Worm (Caenorhabditis elegans) whole organism, L4 larva: ENCODE measurements around the gene C39B10.5.

Source experiments
- D1046.2 ChIP-seq: fragments of 200-800 bp; sonication (Bioruptor generic); IDR thresholded peaks from 2 replicates; pipeline ENCODE4 v1.3.6; 2022; ENCODE audit warnings: missing genetic modification characterization, missing compliant biosample characterization
- F10B5.3 ChIP-seq: sonication (generic microtip); optimal IDR thresholded peaks from 2 replicates; lab custom pipeline; 2016; ENCODE audit warnings: mild to moderate bottlenecking, missing genetic modification characterization, missing compliant biosample characterization
- F44E2.7 ChIP-seq: fragments of 200-800 bp; sonication (Bioruptor generic); IDR thresholded peaks from 2 replicates; pipeline ENCODE4 v2.1.2; 2022; ENCODE audit warnings: missing genetic modification characterization, missing compliant biosample characterization
- F49E8.2 ChIP-seq: sonication (generic microtip); optimal IDR thresholded peaks from 2 replicates; lab custom pipeline; 2016; ENCODE audit warnings: missing compliant biosample characterization, mild to moderate bottlenecking, missing genetic modification characterization, borderline replicate concordance
- R02D3.7 ChIP-seq: fragments of 150-350 bp; sonication (generic microtip); optimal IDR thresholded peaks from 3 replicates; lab custom pipeline; 2014; ENCODE audit warnings: missing biosample characterization, missing genetic modification characterization
- Y105C5A.15 ChIP-seq: fragments of 200-800 bp; sonication (Bioruptor generic); IDR thresholded peaks from 2 replicates; pipeline ENCODE4 v1.3.6; 2022; ENCODE audit warnings: missing genetic modification characterization, missing compliant biosample characterization
- ZK337.2 ChIP-seq: fragments of 200-800 bp; sonication (Bioruptor generic); IDR thresholded peaks from 2 replicates; pipeline ENCODE4 v1.3.6; 2022; ENCODE audit warnings: missing genetic modification reagents, missing genetic modification characterization, missing compliant biosample characterization
- aha-1 ChIP-seq: fragments of 150-350 bp; peaks from one replicate; lab custom pipeline; 2014; ENCODE audit warnings: missing biosample characterization, missing genetic modification characterization
- aly-2 ChIP-seq: sonication (generic microtip); optimal IDR thresholded peaks from 2 replicates; lab custom pipeline; 2018; ENCODE audit warnings: missing biosample characterization, missing genetic modification characterization
- ama-1 ChIP-seq: fragments of 150-350 bp; optimal IDR thresholded peaks from 2 replicates; lab custom pipeline; 2014; ENCODE audit warnings: inconsistent platforms, mixed read lengths
- arid-1 ChIP-seq: fragments of 200-800 bp; sonication (Bioruptor generic); conservative IDR thresholded peaks from 2 replicates; pipeline ENCODE4 v1.3.6; 2022; ENCODE audit warnings: missing genetic modification reagents, missing genetic modification characterization, missing compliant biosample characterization
- attf-4 ChIP-seq: sonication (generic microtip); optimal IDR thresholded peaks from 3 replicates; lab custom pipeline; 2017; ENCODE audit warnings: missing biosample characterization, missing genetic modification characterization
- ceh-20 ChIP-seq: fragments of 200-800 bp; sonication (Bioruptor generic); IDR thresholded peaks from 2 replicates; pipeline ENCODE4 v1.3.6; 2022; ENCODE audit warnings: missing genetic modification reagents, missing genetic modification characterization, missing compliant biosample characterization
- ceh-44 ChIP-seq: fragments of 200-800 bp; sonication (Bioruptor generic); IDR thresholded peaks from 2 replicates; pipeline ENCODE4 v1.3.6; 2022; ENCODE audit warnings: missing genetic modification reagents, missing genetic modification characterization, missing compliant biosample characterization
- ctbp-1 ChIP-seq: fragments of 200-800 bp; sonication (Bioruptor generic); IDR thresholded peaks from 2 replicates; pipeline ENCODE4 v1.3.6; 2022; ENCODE audit warnings: missing genetic modification reagents, missing genetic modification characterization, missing compliant biosample characterization
- daf-12 ChIP-seq: fragments of 150-350 bp; optimal IDR thresholded peaks from 2 replicates; lab custom pipeline; 2014; ENCODE audit warnings: missing biosample characterization, missing genetic modification reagents, missing genetic modification characterization
- daf-16 ChIP-seq, 3 experiments: sonication (generic microtip); optimal IDR thresholded peaks; 2 replicates each; lab custom pipeline; 2016 to 2017; ENCODE audit warnings: missing genetic modification characterization in 3 of 3, missing genetic modification reagents in 3 of 3, mild to moderate bottlenecking in 2 of 3, missing compliant biosample characterization in 2 of 3, missing biosample characterization in 1 of 3, moderate library complexity in 1 of 3
- dmd-6 ChIP-seq: fragments of 200-800 bp; sonication (Bioruptor generic); IDR thresholded peaks from 2 replicates; pipeline ENCODE4 v1.3.6; 2022; ENCODE audit warnings: missing genetic modification reagents, missing genetic modification characterization, missing compliant biosample characterization
- duxl-1 ChIP-seq: sonication (generic microtip); optimal IDR thresholded peaks from 2 replicates; lab custom pipeline; 2016; ENCODE audit warnings: mild to moderate bottlenecking, missing genetic modification characterization, moderate library complexity, missing compliant biosample characterization; ENCODE audit not compliant: poor library complexity
- dve-1 ChIP-seq: sonication (generic microtip); optimal IDR thresholded peaks from 2 replicates; lab custom pipeline; 2017; ENCODE audit warnings: antibody characterized with exemption, mild to moderate bottlenecking, missing genetic modification characterization, missing compliant biosample characterization; ENCODE audit not compliant: insufficient read depth
- hlh-11 ChIP-seq: fragments of 200-800 bp; sonication (Bioruptor generic); optimal IDR thresholded peaks from 2 replicates; lab custom pipeline; 2018; ENCODE audit warnings: mild to moderate bottlenecking, missing genetic modification characterization, missing compliant biosample characterization
- hmg-1.1 ChIP-seq: fragments of 200-800 bp; sonication (Bioruptor generic); IDR thresholded peaks from 2 replicates; pipeline ENCODE4 v1.3.6; 2022; ENCODE audit warnings: missing genetic modification reagents, missing genetic modification characterization, missing compliant biosample characterization
- lim-7 ChIP-seq: fragments of 200-800 bp; sonication (Bioruptor generic); IDR thresholded peaks from 2 replicates; pipeline ENCODE4 v1.3.6; 2022; ENCODE audit warnings: missing genetic modification characterization, missing compliant biosample characterization
- lin-13 ChIP-seq: fragments of 150-350 bp; optimal IDR thresholded peaks from 2 replicates; lab custom pipeline; 2014; ENCODE audit warnings: missing biosample characterization, missing genetic modification reagents, missing genetic modification characterization
- lir-3 ChIP-seq: sonication (generic microtip); optimal IDR thresholded peaks from 2 replicates; lab custom pipeline; 2016; ENCODE audit warnings: mild to moderate bottlenecking, missing genetic modification characterization, missing compliant biosample characterization
- lsy-2 ChIP-seq, 2 experiments: fragments of 150-350 bp in 1 of 2; sonication (generic microtip) in 1 of 2; optimal IDR thresholded peaks; 2 replicates each; lab custom pipeline; 2014 to 2017; ENCODE audit warnings: missing biosample characterization in 2 of 2, missing genetic modification characterization in 2 of 2
- madf-9 ChIP-seq: fragments of 200-800 bp; sonication (Bioruptor generic); conservative IDR thresholded peaks from 2 replicates; pipeline ENCODE4 v1.3.6; 2022; ENCODE audit warnings: missing genetic modification reagents, missing genetic modification characterization, missing compliant biosample characterization
- mep-1 ChIP-seq: fragments of 150-350 bp; sonication (generic microtip); optimal IDR thresholded peaks from 3 replicates; lab custom pipeline; 2014; ENCODE audit warnings: missing biosample characterization, missing genetic modification characterization
- mxl-2 ChIP-seq: fragments of 200-800 bp; sonication (Bioruptor generic); conservative IDR thresholded peaks from 2 replicates; pipeline ENCODE4 v1.3.6; 2022; ENCODE audit warnings: missing genetic modification reagents, missing genetic modification characterization, missing compliant biosample characterization
- nhr-111 ChIP-seq: fragments of 200-800 bp; sonication (Bioruptor generic); optimal IDR thresholded peaks from 2 replicates; lab custom pipeline; 2018; ENCODE audit warnings: mild to moderate bottlenecking, missing genetic modification characterization, missing compliant biosample characterization
- nhr-237 ChIP-seq: sonication (generic microtip); optimal IDR thresholded peaks from 2 replicates; lab custom pipeline; 2017; ENCODE audit warnings: missing biosample characterization, missing genetic modification characterization
- nhr-28 ChIP-seq: fragments of 150-350 bp; optimal IDR thresholded peaks from 2 replicates; lab custom pipeline; 2014; ENCODE audit warnings: missing biosample characterization, missing genetic modification characterization
- nhr-41 ChIP-seq: fragments of 200-800 bp; sonication (Bioruptor generic); IDR thresholded peaks from 2 replicates; pipeline ENCODE4 v1.3.6; 2022; ENCODE audit warnings: missing genetic modification reagents, missing genetic modification characterization, missing compliant biosample characterization
- nhr-42 ChIP-seq: fragments of 200-800 bp; sonication (Bioruptor generic); IDR thresholded peaks from 2 replicates; pipeline ENCODE4 v1.3.6; 2022; ENCODE audit warnings: missing genetic modification characterization, missing compliant biosample characterization
- nhr-48 ChIP-seq: sonication (generic microtip); optimal IDR thresholded peaks from 2 replicates; lab custom pipeline; 2016; ENCODE audit warnings: mild to moderate bottlenecking, missing genetic modification characterization, missing compliant biosample characterization
- nhr-76 ChIP-seq: fragments of 150-350 bp; optimal IDR thresholded peaks from 2 replicates; lab custom pipeline; 2014; ENCODE audit warnings: missing biosample characterization, missing genetic modification characterization
- pha-4 ChIP-seq, 2 experiments: fragments of 150-350 bp in 1 of 2; fragments of 200-800 bp in 1 of 2; sonication (Bioruptor generic) in 1 of 2; IDR thresholded peaks in 1 of 2; optimal IDR thresholded peaks in 1 of 2; 2 replicates each; pipeline versions ENCODE4 v1.3.6 to Lab custom; 2014 to 2022; ENCODE audit warnings: missing genetic modification characterization in 2 of 2, missing genetic modification reagents in 2 of 2, missing biosample characterization in 1 of 2, missing compliant biosample characterization in 1 of 2
- php-3 ChIP-seq: fragments of 200-800 bp; sonication (Bioruptor generic); IDR thresholded peaks from 2 replicates; pipeline ENCODE4 v1.3.6; 2022; ENCODE audit warnings: missing genetic modification reagents, missing genetic modification characterization, missing compliant biosample characterization
- pqm-1 ChIP-seq: sonication (generic microtip); optimal IDR thresholded peaks from 2 replicates; lab custom pipeline; 2017; ENCODE audit warnings: missing biosample characterization, missing genetic modification characterization
- spr-3 ChIP-seq: fragments of 200-800 bp; sonication (Bioruptor generic); optimal IDR thresholded peaks from 2 replicates; lab custom pipeline; 2018; ENCODE audit warnings: mild to moderate bottlenecking, missing genetic modification characterization, missing compliant biosample characterization
- tra-1 ChIP-seq: fragments of 200-800 bp; sonication (Bioruptor generic); IDR thresholded peaks from 2 replicates; pipeline ENCODE4 v1.3.6; 2022; ENCODE audit warnings: missing genetic modification reagents, missing genetic modification characterization, missing compliant biosample characterization
- zip-2 ChIP-seq: fragments of 150-350 bp; optimal IDR thresholded peaks from 2 replicates; lab custom pipeline; 2014; ENCODE audit warnings: missing biosample characterization, missing genetic modification characterization
- ztf-11 ChIP-seq: fragments of 150-350 bp; optimal IDR thresholded peaks from 2 replicates; lab custom pipeline; 2014; ENCODE audit warnings: missing biosample characterization, missing genetic modification characterization

Gene C39B10.5

ce11 chrX:10477172-10477985 lies 30.2 kb downstream of the C39B10.5 start (continued):
- TF ChIP-seq ceh-20 (no peak), ztf-11 (tag; lab: Kevin White, UChicago) (no peak), nhr-48 (peak; percentile 33), nhr-237 (tag; lab: Kevin White, UChicago) (no peak), arid-1 (GFP tag; lab: Robert Waterston, UW) (no peak), hmg-1.1 (GFP tag; lab: Robert Waterston, UW) (no peak), madf-9 (GFP tag; lab: Robert Waterston, UW) (no peak), nhr-76 (tag; lab: Kevin White, UChicago) (no peak), lim-7 (GFP tag; lab: Robert Waterston, UW) (no peak), mxl-2 (GFP tag; lab: Robert Waterston, UW) (no peak), F10B5.3 (no peak), D1046.2 (GFP tag; lab: Robert Waterston, UW) (no peak), nhr-42 (GFP tag; lab: Robert Waterston, UW) (no peak), nhr-41 (GFP tag; lab: Robert Waterston, UW) (no peak), spr-3 (GFP tag; lab: Kevin White, UChicago) (no peak), nhr-111 (GFP tag; lab: Kevin White, UChicago) (no peak), ctbp-1 (GFP tag; lab: Robert Waterston, UW) (no peak), lir-3 (tag; lab: Kevin White, UChicago) (no peak), pha-4 (GFP tag; IDR thresholded peaks at IDR 0.05; lab: Robert Waterston, UW) (no peak), pha-4 (tag; optimal IDR thresholded peaks at IDR 0.05; lab: Kevin White, UChicago) (no peak), F44E2.7 (GFP tag; lab: Robert Waterston, UW) (no peak), daf-12 (tag; lab: Kevin White, UChicago) (no peak), attf-4 (no peak), F49E8.2 (no peak), duxl-1 (tag; lab: Kevin White, UChicago) (no peak), aly-2 (tag; lab: Kevin White, UChicago) (no peak), R02D3.7 (no peak), ceh-44 (no peak), ama-1 (lab: Kevin White, UChicago) (no peak), lsy-2 (tag; optimal IDR thresholded peaks at IDR 0.05; lab: Kevin White, UChicago) (peak in 1 of 2 experiments; percentile 19)
- TF ChIP-seq, all 104 proteins: peak for 14

DNA sequence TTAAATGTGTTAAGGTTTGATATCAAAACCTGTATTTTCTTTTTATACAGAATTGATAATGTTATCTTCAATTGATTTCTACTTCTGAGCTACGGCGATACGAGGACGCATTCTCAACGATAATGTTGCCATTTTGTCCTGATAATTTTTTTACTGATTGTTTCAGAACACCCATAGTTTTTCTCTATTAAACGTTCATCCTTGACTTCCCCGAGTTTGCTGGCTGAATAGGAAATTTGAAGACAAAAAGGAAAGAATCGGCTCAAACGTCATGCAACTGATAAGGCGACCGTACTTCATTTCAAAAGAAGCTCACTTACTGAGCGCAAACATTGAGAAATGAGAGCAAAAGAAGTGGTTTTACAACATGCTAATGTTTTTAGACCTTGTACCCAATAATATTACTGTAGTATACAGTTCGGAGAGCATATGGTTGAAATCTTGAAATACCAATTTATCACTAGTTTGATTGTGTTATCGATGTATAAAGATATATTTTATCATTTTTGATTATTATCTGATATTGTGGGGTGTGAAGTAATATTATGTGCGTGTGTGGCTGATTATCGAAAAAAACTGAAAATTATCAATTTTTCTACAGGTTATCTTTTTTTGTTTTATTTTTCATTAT lies 32.1 kb downstream of the C39B10.5 start:
- TF ChIP-seq ZK337.2 (GFP tag; lab: Robert Waterston, UW), result no peak
- peak; percentile 97 for TF ChIP-seq pqm-1
- peak; percentile 55 for TF ChIP-seq php-3
- peak in 1 of 2 experiments; percentile 52 for TF ChIP-seq daf-16 (GFP tag; optimal IDR thresholded peaks at IDR 0.05; lab: Kevin White, UChicago)
- peak; percentile 18 for TF ChIP-seq daf-16 (tag; optimal IDR thresholded peaks at IDR 0.05; lab: Kevin White, UChicago)
- TF ChIP-seq Y105C5A.15 (GFP tag; lab: Robert Waterston, UW), result no peak
- TF ChIP-seq nhr-48, result peak; percentile 32
- 0 out of 2 replicates have a peak, but pooled peaks have one; percentile 26 for TF ChIP-seq pha-4 (GFP tag; IDR thresholded peaks at IDR 0.05; lab: Robert Waterston, UW)
- no peak for TF ChIP-seq pha-4 (tag; optimal IDR thresholded peaks at IDR 0.05; lab: Kevin White, UChicago)
- TF ChIP-seq lin-13 (GFP tag; lab: Kevin White, UChicago), result no peak
- no peak for TF ChIP-seq zip-2
- peak; percentile 3 for TF ChIP-seq mep-1 (tag; lab: Kevin White, UChicago)
- TF ChIP-seq R02D3.7, result no peak
- TF ChIP-seq hlh-11 (tag; lab: Kevin White, UChicago), result peak; percentile 69
- TF ChIP-seq dmd-6, result peak; percentile 54
- TF ChIP-seq nhr-42 (GFP tag; lab: Robert Waterston, UW), result no peak
- TF ChIP-seq aha-1 (tag; lab: Kevin White, UChicago), result peak; percentile 58
- TF ChIP-seq tra-1 (GFP tag; lab: Robert Waterston, UW), result peak; percentile 72; the same call in 1 of the 2 replicates
- TF ChIP-seq dve-1, result peak; percentile 38
- TF ChIP-seq ceh-20, result no peak
- peak; percentile 66 for TF ChIP-seq nhr-28 (tag; lab: Kevin White, UChicago)
